Worm (Caenorhabditis elegans) whole organism, L1 larva: ENCODE results near the gene fat-7.

Experiments used
- C04F5.9 ChIP-seq: sonication (generic microtip); optimal IDR thresholded peaks from 2 replicates; lab custom pipeline; 2016; ENCODE audit warnings: missing genetic modification characterization, missing compliant biosample characterization
- C16A3.4 ChIP-seq: fragments of 150-350 bp; optimal IDR thresholded peaks from 2 replicates; lab custom pipeline; 2014; ENCODE audit warnings: missing biosample characterization, missing genetic modification characterization
- F16B12.6 ChIP-seq: fragments of 150-350 bp; optimal IDR thresholded peaks from 2 replicates; lab custom pipeline; 2014; ENCODE audit warnings: missing biosample characterization, missing genetic modification characterization
- aha-1 ChIP-seq: fragments of 150-350 bp; optimal IDR thresholded peaks from 2 replicates; lab custom pipeline; 2014; ENCODE audit warnings: missing biosample characterization, missing genetic modification characterization
- ama-1 ChIP-seq: fragments of 150-350 bp; optimal IDR thresholded peaks from 2 replicates; lab custom pipeline; 2014
- ceh-63 ChIP-seq: fragments of 200-800 bp; sonication (Bioruptor generic); optimal IDR thresholded peaks from 2 replicates; lab custom pipeline; 2018; ENCODE audit warnings: mild to moderate bottlenecking, missing genetic modification characterization, missing compliant biosample characterization
- ceh-82 ChIP-seq, 3 experiments: fragments of 150-350 bp in 1 of 3; sonication (generic microtip) in 2 of 3; optimal IDR thresholded peaks; 2 replicates each; lab custom pipeline; 2014 to 2017; ENCODE audit warnings: missing biosample characterization in 3 of 3, missing genetic modification characterization in 3 of 3
- ceh-88 ChIP-seq: fragments of 200-800 bp; sonication (Bioruptor generic); IDR thresholded peaks from 2 replicates; pipeline ENCODE4 v1.3.6; 2022; ENCODE audit warnings: missing genetic modification characterization, missing compliant biosample characterization
- elt-2 ChIP-seq: sonication (generic microtip); optimal IDR thresholded peaks from 2 replicates; lab custom pipeline; 2016; ENCODE audit warnings: missing genetic modification characterization, mild to moderate bottlenecking, inconsistent platforms, missing compliant biosample characterization, missing genetic modification reagents
- hlh-17 ChIP-seq: fragments of 200-800 bp; sonication (Bioruptor generic); optimal IDR thresholded peaks from 2 replicates; lab custom pipeline; 2018; ENCODE audit warnings: missing genetic modification characterization, mild to moderate bottlenecking, missing compliant biosample characterization, moderate library complexity, borderline replicate concordance
- hlh-4 ChIP-seq: sonication (generic microtip); optimal IDR thresholded peaks from 2 replicates; lab custom pipeline; 2016; ENCODE audit warnings: mild to moderate bottlenecking, missing genetic modification characterization, missing compliant biosample characterization
- hpl-2 ChIP-seq: fragments of 150-350 bp; optimal IDR thresholded peaks from 2 replicates; lab custom pipeline; 2014; ENCODE audit warnings: missing biosample characterization, missing genetic modification reagents, missing genetic modification characterization
- isw-1 ChIP-seq: fragments of 200-800 bp; sonication (Bioruptor generic); IDR thresholded peaks from 2 replicates; pipeline ENCODE4 v1.3.6; 2022; ENCODE audit warnings: missing genetic modification characterization, missing compliant biosample characterization
- jun-1 ChIP-seq: fragments of 150-350 bp; optimal IDR thresholded peaks from 2 replicates; lab custom pipeline; 2014; ENCODE audit warnings: missing biosample characterization, missing genetic modification reagents, missing genetic modification characterization
- lin-14 ChIP-seq: fragments of 200-800 bp; sonication (Bioruptor generic); optimal IDR thresholded peaks from 2 replicates; lab custom pipeline; 2018; ENCODE audit warnings: mild to moderate bottlenecking, missing genetic modification characterization, moderate library complexity, missing compliant biosample characterization
- lir-3 ChIP-seq: sonication (generic microtip); optimal IDR thresholded peaks from 2 replicates; lab custom pipeline; 2016; ENCODE audit warnings: mild to moderate bottlenecking, missing genetic modification characterization, moderate library complexity, missing compliant biosample characterization; ENCODE audit not compliant: poor library complexity
- mab-9 ChIP-seq: fragments of 200-800 bp; sonication (Bioruptor generic); IDR thresholded peaks from 2 replicates; pipeline ENCODE4 v1.3.6; 2022; ENCODE audit warnings: missing genetic modification reagents, missing genetic modification characterization, missing compliant biosample characterization
- mdl-1 ChIP-seq, 2 experiments: fragments of 150-350 bp; optimal IDR thresholded peaks; 2 replicates each; lab custom pipeline; 2014 to 2017; ENCODE audit warnings: missing biosample characterization in 2 of 2, missing genetic modification characterization in 2 of 2, inconsistent platforms in 1 of 2
- mef-2 ChIP-seq: fragments of 150-350 bp; optimal IDR thresholded peaks from 2 replicates; lab custom pipeline; 2014; ENCODE audit warnings: missing biosample characterization, missing genetic modification characterization
- nhr-237 ChIP-seq: fragments of 150-350 bp; optimal IDR thresholded peaks from 2 replicates; lab custom pipeline; 2014; ENCODE audit warnings: missing biosample characterization, missing genetic modification characterization
- nhr-28 ChIP-seq: fragments of 150-350 bp; optimal IDR thresholded peaks from 2 replicates; lab custom pipeline; 2014; ENCODE audit warnings: missing biosample characterization, missing genetic modification characterization
- nhr-77 ChIP-seq: fragments of 150-350 bp; optimal IDR thresholded peaks from 2 replicates; lab custom pipeline; 2014; ENCODE audit warnings: missing biosample characterization, missing genetic modification characterization
- nhr-84 ChIP-seq: sonication (generic microtip); optimal IDR thresholded peaks from 2 replicates; lab custom pipeline; 2017; ENCODE audit warnings: missing biosample characterization, missing genetic modification characterization
- nhr-85 ChIP-seq: sonication (generic microtip); peaks from one replicate; lab custom pipeline; 2016; ENCODE audit warnings: missing genetic modification characterization, inconsistent platforms, missing compliant biosample characterization
- pag-3 ChIP-seq: sonication (generic microtip); optimal IDR thresholded peaks from 2 replicates; lab custom pipeline; 2017; ENCODE audit warnings: missing genetic modification characterization, mild to moderate bottlenecking, missing compliant biosample characterization, antibody characterized with exemption, borderline replicate concordance; ENCODE audit not compliant: insufficient read depth
- pqm-1 ChIP-seq: sonication (generic microtip); optimal IDR thresholded peaks from 3 replicates; lab custom pipeline; 2017; ENCODE audit warnings: missing biosample characterization, missing genetic modification characterization
- skn-1 ChIP-seq: fragments of 150-350 bp; optimal IDR thresholded peaks from 2 replicates; lab custom pipeline; 2014; ENCODE audit warnings: missing biosample characterization, missing genetic modification characterization
- snu-23 ChIP-seq: sonication (generic microtip); optimal IDR thresholded peaks from 2 replicates; lab custom pipeline; 2016; ENCODE audit warnings: missing genetic modification characterization, missing compliant biosample characterization
- sptf-1 ChIP-seq: fragments of 150-350 bp; optimal IDR thresholded peaks from 2 replicates; lab custom pipeline; 2014; ENCODE audit warnings: missing biosample characterization, missing genetic modification characterization
- swsn-7 ChIP-seq: sonication (generic microtip); optimal IDR thresholded peaks from 2 replicates; lab custom pipeline; 2016; ENCODE audit warnings: missing genetic modification characterization, missing compliant biosample characterization
- tbx-2 ChIP-seq: sonication (generic microtip); optimal IDR thresholded peaks from 2 replicates; lab custom pipeline; 2016; ENCODE audit warnings: missing genetic modification characterization, missing compliant biosample characterization
- unc-98 ChIP-seq: fragments of 200-800 bp; sonication (Bioruptor generic); IDR thresholded peaks from 2 replicates; pipeline ENCODE4 v1.3.6; 2022; ENCODE audit warnings: missing genetic modification characterization, missing compliant biosample characterization
- vab-15 ChIP-seq: sonication (generic microtip); optimal IDR thresholded peaks from 2 replicates; lab custom pipeline; 2017; ENCODE audit warnings: missing genotype, mild to moderate bottlenecking, missing genetic modification characterization, missing compliant biosample characterization

fat-7 gene

ce11 chrV:7196498-7196966 is 43.6 kb upstream of the fat-7 start, which contains the start of gene F09G2.2 (continued):
- peak; percentile 60 for TF ChIP-seq mab-9

DNA sequence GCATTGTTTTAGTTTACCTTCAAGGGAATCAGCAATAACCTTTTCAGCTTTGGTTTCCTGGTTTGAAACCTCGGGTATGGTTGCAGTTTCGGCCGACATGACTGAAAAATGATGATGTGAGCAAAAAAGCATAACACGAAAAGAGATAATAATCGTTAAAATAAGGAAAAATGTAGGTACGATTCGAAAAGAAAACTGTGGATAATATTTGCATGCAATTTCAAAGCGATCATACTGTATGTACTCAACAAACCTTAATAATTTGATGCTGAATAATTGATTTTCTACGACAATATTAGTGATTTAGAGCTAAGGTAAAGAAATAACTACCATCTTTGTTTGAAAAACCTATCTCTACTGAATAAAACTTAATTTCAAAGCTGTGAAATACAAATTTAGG is 43.1 kb upstream of the fat-7 start, which contains the start of gene attf-2:
Gene attf-2, minus strand, starts transcription at position 101 of the 400 bp plus-strand sequence.
- TF ChIP-seq ceh-88: no peak

DNA sequence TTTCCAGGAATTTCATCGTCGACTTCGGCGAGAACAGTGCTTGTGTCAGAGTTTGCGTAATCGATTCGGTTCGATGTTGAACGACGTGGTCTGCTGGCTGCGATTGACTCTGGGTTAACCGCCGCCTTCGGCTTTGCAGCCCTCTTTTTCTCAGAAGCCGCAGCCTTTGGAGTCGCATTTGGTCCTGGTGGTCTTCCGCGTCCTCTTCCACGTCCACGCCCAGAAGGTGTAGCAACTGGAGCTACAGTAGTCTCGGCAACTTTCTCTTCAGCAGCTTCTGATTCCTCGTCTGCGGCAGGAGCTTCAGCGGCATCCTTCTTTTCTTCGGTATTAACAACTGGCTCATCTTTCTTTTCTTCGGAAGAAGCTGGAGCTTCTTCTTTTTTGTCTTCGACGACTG is 41.9 kb upstream of the fat-7 start:
- TF ChIP-seq ceh-82 (tag; optimal IDR thresholded peaks at IDR 0.05; lab: Kevin White, UChicago) (no peak), swsn-7 (tag; lab: Kevin White, UChicago) (no peak), ama-1 (lab: Kevin White, UChicago) (no peak), hlh-4 (tag; lab: Kevin White, UChicago) (no peak), tbx-2 (tag; lab: Kevin White, UChicago) (no peak)

DNA sequence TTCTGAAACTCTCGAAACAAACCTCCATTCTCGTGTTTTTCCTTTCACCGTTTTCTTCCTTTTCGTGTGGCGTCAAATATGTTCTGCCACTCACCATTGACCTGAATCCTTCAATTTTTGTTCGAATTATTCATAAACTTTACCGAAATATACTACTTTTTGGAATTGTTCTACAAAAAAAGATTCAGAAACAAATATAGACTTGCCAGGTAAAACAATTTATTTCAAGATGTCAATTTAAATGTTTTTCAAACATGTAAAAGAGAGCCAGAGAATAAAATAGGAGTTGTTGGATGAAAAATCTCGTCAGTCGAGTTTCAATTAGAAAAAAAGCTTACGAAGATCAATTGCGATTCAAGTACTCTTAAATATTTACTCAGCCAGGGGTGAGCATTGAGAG is 40.6 kb upstream of the fat-7 start, which contains the start of gene F09G2.8:
Gene F09G2.8, minus strand, starts transcription at position 101 of the 400 bp plus-strand sequence.
- TF ChIP-seq lin-14 (no peak), elt-2 (no peak), F16B12.6 (tag; lab: Kevin White, UChicago) (no peak), mdl-1 (tag; optimal IDR thresholded peaks at IDR 0.05; lab: Kevin White, UChicago) (no peak), lir-3 (tag; lab: Kevin White, UChicago) (no peak), nhr-85 (tag; lab: Kevin White, UChicago) (no peak), nhr-237 (no peak), snu-23 (GFP tag; lab: Kevin White, UChicago) (no peak), aha-1 (tag; lab: Kevin White, UChicago) (no peak), ceh-82 (tag; optimal IDR thresholded peaks at IDR 0.05; lab: Kevin White, UChicago) (no peak), pqm-1 (tag; lab: Kevin White, UChicago) (no peak), vab-15 (no peak), ceh-63 (GFP tag; lab: Kevin White, UChicago) (no peak), nhr-84 (tag; lab: Kevin White, UChicago) (no peak), tbx-2 (tag; lab: Kevin White, UChicago) (no peak), skn-1 (tag; lab: Kevin White, UChicago) (no peak), isw-1 (GFP tag; lab: Robert Waterston, UW) (no peak), nhr-28 (tag; lab: Kevin White, UChicago) (no peak), hpl-2 (GFP tag; lab: Kevin White, UChicago) (no peak)

- no peak for TF ChIP-seq jun-1 (tag; lab: Kevin White, UChicago)
Observed at ce11 chrV:7187295-7187694, 34.3 kb upstream of the fat-7 start.

- TF ChIP-seq unc-98: no peak
- TF ChIP-seq mef-2 (tag; lab: Kevin White, UChicago): no peak
- TF ChIP-seq elt-2: peak; percentile 88
- no peak for TF ChIP-seq hlh-4 (tag; lab: Kevin White, UChicago)
- no peak for TF ChIP-seq tbx-2 (tag; lab: Kevin White, UChicago)
- peak; percentile 43 for TF ChIP-seq jun-1 (tag; lab: Kevin White, UChicago)
- no peak for TF ChIP-seq skn-1 (tag; lab: Kevin White, UChicago)
- TF ChIP-seq hlh-17: no peak
- TF ChIP-seq aha-1 (tag; lab: Kevin White, UChicago): no peak
- no peak for TF ChIP-seq sptf-1
- no peak for TF ChIP-seq C04F5.9 (tag; lab: Kevin White, UChicago)
Observed at ce11 chrV:7186599-7186998, 33.7 kb upstream of the fat-7 start.

ce11 chrV:7184549-7184948 is 31.6 kb upstream of the fat-7 start, which contains the start of gene pitr-5:
Gene pitr-5, plus strand, starts transcription at chrV:7184849.
- TF ChIP-seq C16A3.4 (tag; lab: Kevin White, UChicago) (no peak), pag-3 (tag; lab: Kevin White, UChicago) (no peak), nhr-77 (tag; lab: Kevin White, UChicago) (no peak)
